1 fruit fly cellular context compared by ENCODE assay signal in genomic region chr3R:25335065-25335464, dm6.
TF ChIP-seq lines count a peak whose summit lies in the region.

CG10669 (minus strand) TSS chr3R:25335243.
CG11902 (plus strand) TSS chr3R:25335257.

TF ChIP-seq in whole organism, embryonic, 481 proteins besides CTCF, POLR2A, EP300 and RAD21 (continued from another document):
- peak; percentile 97 for TF ChIP-seq MBD-R2 (GFP tag; IDR thresholded peaks at IDR 0.05; lab: Robert Waterston, UW)
- 0 out of 3 replicates have a peak, but pooled peaks have one; percentile 23 for TF ChIP-seq CG6791 (GFP tag; IDR thresholded peaks at IDR 0.05; lab: Robert Waterston, UW; ENCODE audit: partially characterized antibody)
- TF ChIP-seq BEAF-32 (GFP tag; optimal IDR thresholded peaks at IDR 0.05; lab: Kevin White, UChicago) = peak; percentile 11
- TF ChIP-seq CG10267 (tag; optimal IDR thresholded peaks at IDR 0.05; lab: Kevin White, UChicago) = peak; percentile 91
- TF ChIP-seq Dp (GFP tag; optimal IDR thresholded peaks at IDR 0.05; lab: Kevin White, UChicago) = peak; percentile 3
- TF ChIP-seq Hsf (GFP tag; optimal IDR thresholded peaks at IDR 0.05; lab: Kevin White, UChicago) = no peak
- no peak for TF ChIP-seq cg (GFP tag; optimal IDR thresholded peaks at IDR 0.05; lab: Kevin White, UChicago)
- TF ChIP-seq CG11398 (GFP tag; optimal IDR thresholded peaks at IDR 0.05; lab: Kevin White, UChicago) = no peak
- TF ChIP-seq YL-1 (GFP tag; optimal IDR thresholded peaks at IDR 0.05; lab: Kevin White, UChicago) = peak; percentile 8
- TF ChIP-seq kah (GFP tag; optimal IDR thresholded peaks at IDR 0.05; lab: Kevin White, UChicago) = peak; percentile 14
- TF ChIP-seq CG18599 (GFP tag; optimal IDR thresholded peaks at IDR 0.05; lab: Kevin White, UChicago) = no peak
TF ChIP-seq in whole organism, embryonic: peak in this region for 24.
